Fruit fly (Drosophila melanogaster) whole organism, pupa: ENCODE measurements around the gene CG1622.

Experiments
- CG10348 ChIP-seq: fragments of 200-800 bp; sonication (Bioruptor generic); IDR thresholded peaks from 2 replicates; pipeline ENCODE4 v1.3.6; 2022; ENCODE audit warnings: missing biosample characterization, missing genetic modification characterization
- CG12605 ChIP-seq: fragments of 200-800 bp; sonication (Bioruptor generic); IDR thresholded peaks from 2 replicates; pipeline ENCODE4 v1.3.6; 2022; ENCODE audit warnings: missing biosample characterization, missing genetic modification characterization
- CG13204 ChIP-seq: fragments of 200-800 bp; sonication (Bioruptor generic); optimal IDR thresholded peaks from 2 replicates; lab custom pipeline; 2018; ENCODE audit warnings: missing biosample characterization, mild to moderate bottlenecking, missing genetic modification characterization, moderate library complexity
- CG14655 ChIP-seq: fragments of 200-800 bp; sonication (Bioruptor generic); optimal IDR thresholded peaks from 3 replicates; lab custom pipeline; 2017; ENCODE audit warnings: mild to moderate bottlenecking, missing biosample characterization, missing genetic modification reagents, missing genetic modification characterization
- CG15710 ChIP-seq: fragments of 200-800 bp; sonication (Bioruptor generic); optimal IDR thresholded peaks from 2 replicates; lab custom pipeline; 2018; ENCODE audit warnings: missing biosample characterization, mild to moderate bottlenecking, missing genetic modification characterization, moderate library complexity
- CG17806 ChIP-seq: fragments of 200-800 bp; sonication (Bioruptor generic); optimal IDR thresholded peaks from 2 replicates; lab custom pipeline; 2018; ENCODE audit warnings: missing biosample characterization, mild to moderate bottlenecking, missing genetic modification characterization, moderate library complexity
- CG32121 ChIP-seq: fragments of 200-800 bp; sonication (Bioruptor generic); IDR thresholded peaks from 2 replicates; pipeline ENCODE4 v1.3.6; 2022; ENCODE audit warnings: missing biosample characterization, missing genetic modification characterization
- CG34367 ChIP-seq: fragments of 200-800 bp; sonication (Bioruptor generic); optimal IDR thresholded peaks from 2 replicates; lab custom pipeline; 2018; ENCODE audit warnings: missing biosample characterization, mild to moderate bottlenecking, missing genetic modification characterization
- CG4496 ChIP-seq: fragments of 200-800 bp; sonication (Bioruptor generic); IDR thresholded peaks from 3 replicates; pipeline ENCODE4 v1.3.6; 2022; ENCODE audit warnings: missing biosample characterization, missing genetic modification characterization
- CG8159 ChIP-seq: fragments of 200-800 bp; sonication (Bioruptor generic); optimal IDR thresholded peaks from 3 replicates; lab custom pipeline; 2018; ENCODE audit warnings: missing biosample characterization, mild to moderate bottlenecking, missing genetic modification characterization, moderate library complexity
- CG8301 ChIP-seq: fragments of 200-800 bp; sonication (Bioruptor generic); optimal IDR thresholded peaks from 2 replicates; lab custom pipeline; 2018; ENCODE audit warnings: missing biosample characterization, mild to moderate bottlenecking, missing genetic modification characterization
- CG9948 ChIP-seq: fragments of 200-800 bp; sonication (Bioruptor generic); optimal IDR thresholded peaks from 2 replicates; lab custom pipeline; 2018; ENCODE audit warnings: missing biosample characterization, mild to moderate bottlenecking, missing genetic modification characterization, moderate library complexity
- D1 ChIP-seq: fragments of 200-800 bp; sonication (Bioruptor generic); optimal IDR thresholded peaks from 2 replicates; lab custom pipeline; 2018; ENCODE audit warnings: missing biosample characterization, mild to moderate bottlenecking, missing genetic modification characterization, moderate library complexity
- EcR ChIP-seq: fragments of 200-800 bp; sonication (Bioruptor generic); optimal IDR thresholded peaks from 3 replicates; lab custom pipeline; 2019; ENCODE audit warnings: missing biosample characterization, missing genetic modification characterization, mild to moderate bottlenecking, moderate library complexity, missing genetic modification reagents
- Ets98B ChIP-seq: fragments of 200-800 bp; sonication (Bioruptor generic); IDR thresholded peaks from 2 replicates; pipeline ENCODE4 v1.3.6; 2022; ENCODE audit warnings: missing biosample characterization, missing genetic modification characterization
- Pif1B ChIP-seq: fragments of 200-800 bp; sonication (Bioruptor generic); optimal IDR thresholded peaks from 3 replicates; lab custom pipeline; 2016; ENCODE audit warnings: missing biosample characterization, missing genetic modification characterization
- Snoo ChIP-seq: fragments of 200-800 bp; sonication (Bioruptor generic); optimal IDR thresholded peaks from 3 replicates; lab custom pipeline; 2017; ENCODE audit warnings: missing biosample characterization, mild to moderate bottlenecking, missing genetic modification characterization, inconsistent platforms
- fd96Ca ChIP-seq: fragments of 200-800 bp; sonication (Bioruptor generic); IDR thresholded peaks from 3 replicates; pipeline ENCODE4 v1.3.6; 2022; ENCODE audit warnings: missing biosample characterization, missing genetic modification characterization
- gl ChIP-seq: fragments of 200-800 bp; sonication (Bioruptor generic); optimal IDR thresholded peaks from 2 replicates; lab custom pipeline; 2018; ENCODE audit warnings: missing biosample characterization, mild to moderate bottlenecking, missing genetic modification characterization
- rn ChIP-seq: fragments of 200-800 bp; sonication (Bioruptor generic); IDR thresholded peaks from 2 replicates; pipeline ENCODE4 v1.3.6; 2022; ENCODE audit warnings: missing biosample characterization, missing genetic modification characterization

Gene CG1622

DNA sequence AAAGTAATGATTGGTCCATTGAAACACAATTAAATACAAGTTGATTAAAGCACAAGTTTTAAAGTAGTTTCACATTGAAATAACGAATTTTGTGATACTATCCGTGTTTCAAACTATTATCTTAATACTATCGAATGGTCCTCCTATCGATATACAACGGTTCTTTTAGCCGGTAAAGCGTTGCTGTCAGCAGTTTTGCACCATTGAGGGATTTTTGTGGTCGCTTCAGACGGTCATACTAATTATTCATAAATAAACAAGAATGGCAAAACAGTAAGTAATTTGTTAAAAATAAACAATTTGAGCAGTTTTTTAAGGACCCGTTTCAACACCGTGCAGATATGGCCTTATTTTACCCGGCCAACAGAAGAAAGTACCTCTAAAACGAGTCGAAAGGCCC lies 41.2 kb downstream of the CG1622 start, which contains the start of gene CG15747:
CG15747 (plus strand) TSS at position 206 of the 400 bp plus-strand sequence.
- TF ChIP-seq CG15710 (no peak), CG8159 (tag; lab: Kevin White, UChicago) (no peak), CG9948 (no peak), CG8301 (tag; lab: Kevin White, UChicago) (no peak), EcR (GFP tag; lab: Kevin White, UChicago) (no peak), CG13204 (GFP tag; lab: Kevin White, UChicago) (no peak), CG4496 (GFP tag; lab: Robert Waterston, UW) (no peak), CG34367 (no peak), CG32121 (GFP tag; lab: Robert Waterston, UW) (no peak), Pif1B (GFP tag; lab: Kevin White, UChicago) (no peak), CG17806 (tag; lab: Kevin White, UChicago) (no peak), fd96Ca (GFP tag; lab: Robert Waterston, UW) (no peak), CG10348 (GFP tag; lab: Robert Waterston, UW) (no peak), CG14655 (no peak)
- TF ChIP-seq, all 21 proteins: peak for 0

DNA sequence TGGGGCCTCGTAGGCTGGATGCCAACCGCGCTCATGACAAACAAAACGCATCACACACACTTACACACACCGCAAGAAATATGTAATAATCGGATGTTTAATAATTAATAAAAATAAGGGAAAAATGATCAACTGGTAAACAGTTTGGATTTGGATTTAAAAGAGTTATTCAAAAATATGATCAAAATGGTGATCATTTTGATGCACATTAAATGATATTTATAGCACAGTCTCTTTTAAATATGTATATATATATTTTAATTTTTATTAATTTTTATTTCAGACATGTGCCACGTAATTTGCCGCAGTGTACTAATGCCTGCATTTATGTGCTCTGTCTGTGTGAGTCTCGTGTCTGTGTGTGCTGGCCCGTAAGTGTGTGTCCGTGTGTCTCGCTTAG lies 48.4 kb downstream of the CG1622 start:
- peak; percentile 72 for TF ChIP-seq CG8159 (tag; lab: Kevin White, UChicago)
- peak; percentile 61 for TF ChIP-seq CG14655
- no peak for TF ChIP-seq CG13204 (GFP tag; lab: Kevin White, UChicago)
- peak; percentile 13 for TF ChIP-seq CG8301 (tag; lab: Kevin White, UChicago)
- TF ChIP-seq CG34367: peak; percentile 24
- TF ChIP-seq CG15710: peak; percentile 62
- TF ChIP-seq CG17806 (tag; lab: Kevin White, UChicago): peak; percentile 62
- TF ChIP-seq D1 (tag; lab: Kevin White, UChicago): no peak
- no peak for TF ChIP-seq CG4496 (GFP tag; lab: Robert Waterston, UW)
- TF ChIP-seq Pif1B (GFP tag; lab: Kevin White, UChicago): no peak
- TF ChIP-seq EcR (GFP tag; lab: Kevin White, UChicago): no peak
- TF ChIP-seq CG32121 (GFP tag; lab: Robert Waterston, UW): 0 out of 2 replicates have a peak, but pooled peaks have one; percentile 23
- peak; percentile 63 for TF ChIP-seq CG9948
- TF ChIP-seq gl (tag; lab: Kevin White, UChicago): no peak
- TF ChIP-seq Snoo (tag; lab: Kevin White, UChicago): no peak
- TF ChIP-seq, all 21 proteins: peak for 8

- no peak for TF ChIP-seq CG8159 (tag; lab: Kevin White, UChicago)
- no peak for TF ChIP-seq CG32121 (GFP tag; lab: Robert Waterston, UW)
- TF ChIP-seq CG14655: no peak
- TF ChIP-seq CG8301 (tag; lab: Kevin White, UChicago): no peak
- TF ChIP-seq Ets98B (GFP tag; lab: Robert Waterston, UW): no peak
- no peak for TF ChIP-seq fd96Ca (GFP tag; lab: Robert Waterston, UW)
- no peak for TF ChIP-seq CG12605
- no peak for TF ChIP-seq EcR (GFP tag; lab: Kevin White, UChicago)
- no peak for TF ChIP-seq CG13204 (GFP tag; lab: Kevin White, UChicago)
- no peak for TF ChIP-seq CG34367
- TF ChIP-seq CG4496 (GFP tag; lab: Robert Waterston, UW): no peak
- TF ChIP-seq CG10348 (GFP tag; lab: Robert Waterston, UW): no peak
- no peak for TF ChIP-seq CG15710
- TF ChIP-seq Pif1B (GFP tag; lab: Kevin White, UChicago): no peak
- TF ChIP-seq CG17806 (tag; lab: Kevin White, UChicago): no peak
- no peak for TF ChIP-seq D1 (tag; lab: Kevin White, UChicago)
- TF ChIP-seq rn: no peak
- no peak for TF ChIP-seq gl (tag; lab: Kevin White, UChicago)
- TF ChIP-seq, all 21 proteins: peak for 0
Observed at dm6 chrX:13346998-13347397, 50.1 kb downstream of the CG1622 start.
